Worm (Caenorhabditis elegans) whole organism, L4/young adult: Measurements from ENCODE around the gene nhr-98.

ENCODE experiments used
- W03F9.2 ChIP-seq: fragments of 150-350 bp; optimal IDR thresholded peaks from 2 replicates; lab custom pipeline; 2014; ENCODE audit warnings: missing biosample characterization, missing genetic modification characterization
- dao-5 ChIP-seq: sonication (generic microtip); optimal IDR thresholded peaks from 2 replicates; lab custom pipeline; 2016; ENCODE audit warnings: missing genotype, missing genetic modification characterization, moderate library complexity, missing compliant biosample characterization
- him-1 ChIP-seq: sonication (generic microtip); optimal IDR thresholded peaks from 2 replicates; lab custom pipeline; 2016; ENCODE audit warnings: missing genotype, missing genetic modification reagents, missing genetic modification characterization, missing compliant biosample characterization

The nhr-98 gene

DNA sequence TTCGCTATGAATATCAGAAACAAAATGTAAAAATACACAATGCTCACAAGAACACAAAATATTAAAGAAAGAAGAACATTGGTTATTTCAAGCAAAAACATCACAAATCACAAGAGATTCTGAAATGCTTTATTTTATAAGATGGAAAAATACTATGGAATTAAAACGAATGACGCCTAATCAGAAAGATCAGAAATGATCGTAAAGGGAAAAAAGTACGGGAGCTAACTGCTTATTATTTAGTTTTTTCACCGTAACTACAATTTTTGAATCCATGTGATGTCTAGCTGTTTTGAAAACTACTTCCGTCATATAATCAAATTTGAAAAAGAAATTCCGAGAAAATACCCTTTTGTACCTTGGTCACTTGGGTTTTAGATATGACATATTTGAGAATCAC, 14.8 kb downstream of the nhr-98 start, which contains the start of gene srbc-57:
srbc-57 (minus strand) TSS at position 101 of the 400 bp plus-strand sequence.
- TF ChIP-seq him-1: no peak
- no peak for TF ChIP-seq W03F9.2 (tag; lab: Kevin White, UChicago)
- no peak for TF ChIP-seq dao-5 (tag; lab: Kevin White, UChicago)

DNA sequence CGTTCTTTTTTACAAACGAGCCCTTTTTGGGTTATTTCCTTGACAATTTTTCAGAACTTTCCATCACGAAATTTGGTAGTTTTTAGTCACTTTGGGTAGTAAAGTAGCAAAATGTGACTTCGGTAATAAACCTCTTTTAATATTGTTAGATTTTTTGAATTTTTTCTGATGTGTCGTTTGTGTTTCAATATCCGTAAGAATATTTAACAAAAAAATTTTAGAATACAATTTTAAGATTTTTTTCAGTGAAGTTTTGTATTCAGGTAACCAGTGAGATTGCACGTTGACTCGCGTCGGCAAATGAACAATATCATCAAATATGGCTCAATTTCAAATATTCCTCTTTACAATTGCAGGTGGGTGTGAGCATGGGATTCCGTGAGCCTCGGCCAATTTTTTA, 18.9 kb downstream of the nhr-98 start, which contains the start of gene srt-31:
srt-31 (plus strand) TSS at position 301 of the 400 bp plus-strand sequence.
- no peak for TF ChIP-seq dao-5 (tag; lab: Kevin White, UChicago)
- TF ChIP-seq W03F9.2 (tag; lab: Kevin White, UChicago): no peak
- no peak for TF ChIP-seq him-1

DNA sequence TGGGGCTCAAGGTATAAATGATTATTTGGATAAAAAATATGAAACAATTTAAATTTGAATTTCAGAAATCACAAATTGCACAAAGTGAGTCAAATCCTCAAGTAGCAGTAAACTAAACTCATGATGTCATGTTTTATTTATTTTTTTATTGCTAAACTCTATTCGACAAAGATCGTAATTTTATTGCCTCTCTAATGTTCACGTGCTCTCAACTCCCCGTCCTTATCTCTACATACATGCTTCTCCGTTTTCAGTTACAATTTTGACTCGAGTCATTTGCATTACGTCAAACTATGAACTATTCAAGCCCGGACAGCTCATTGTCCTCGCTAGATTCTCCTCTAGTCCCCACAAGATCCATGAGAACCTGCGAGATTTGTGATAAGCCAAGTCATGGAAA, 20.8 kb downstream of the nhr-98 start, which contains the start of gene nhr-99:
nhr-99 (plus strand) TSS at position 263 of the 400 bp plus-strand sequence.
- TF ChIP-seq him-1: no peak
- no peak for TF ChIP-seq dao-5 (tag; lab: Kevin White, UChicago)
- no peak for TF ChIP-seq W03F9.2 (tag; lab: Kevin White, UChicago)

DNA sequence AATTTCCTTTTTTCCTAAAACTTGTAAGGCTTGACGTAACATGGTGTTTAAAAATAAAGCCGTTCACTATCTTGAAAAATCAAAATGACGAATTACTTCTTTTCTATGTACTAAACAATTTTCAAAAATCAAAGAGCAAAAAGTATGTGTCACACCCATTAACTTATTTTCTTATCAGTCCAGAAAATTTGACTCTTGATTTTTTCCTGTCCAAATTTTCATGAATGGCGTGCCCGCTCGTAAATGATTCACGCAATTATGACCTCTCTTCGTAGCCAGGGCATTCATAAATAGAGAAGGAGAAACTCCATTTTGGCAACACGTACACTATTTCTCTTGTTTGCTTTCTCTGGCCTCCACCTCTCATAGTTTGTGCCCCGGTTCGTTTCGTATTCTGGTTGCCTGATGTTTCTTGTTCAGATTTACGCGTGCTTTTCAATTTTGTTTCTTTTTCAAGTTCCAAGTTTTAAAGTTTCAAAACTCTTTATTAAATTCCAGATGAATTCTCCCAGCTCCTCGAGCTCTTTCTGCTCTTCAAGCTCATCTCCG, 24.1 kb downstream of the nhr-98 start, which contains the start of gene nhr-55:
nhr-55 (plus strand) TSS at position 499 of the 549 bp plus-strand sequence.
- TF ChIP-seq him-1 (no peak), dao-5 (tag; lab: Kevin White, UChicago) (no peak), W03F9.2 (tag; lab: Kevin White, UChicago) (no peak)

DNA sequence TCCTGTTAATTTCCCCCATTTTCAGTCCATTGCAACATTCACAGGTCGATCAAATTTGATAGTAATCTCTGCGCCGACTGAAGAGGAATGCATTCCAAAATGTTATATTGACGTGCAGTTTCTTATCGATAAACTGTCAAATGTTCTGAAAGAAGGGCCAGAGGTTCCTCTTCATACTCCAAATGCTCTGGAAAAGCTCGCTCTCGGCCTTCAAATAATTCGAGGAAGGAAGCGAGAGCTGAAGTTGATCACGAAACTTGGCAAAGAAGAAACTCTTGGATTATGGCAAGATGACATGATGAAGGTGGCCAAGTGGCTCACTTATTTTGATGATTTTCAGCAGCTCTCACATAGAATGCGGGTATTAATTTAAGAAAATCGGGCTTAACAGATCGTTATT, 25.4 kb downstream of the nhr-98 start:
- TF ChIP-seq dao-5 (tag; lab: Kevin White, UChicago) (no peak), W03F9.2 (tag; lab: Kevin White, UChicago) (no peak), him-1 (no peak)

DNA sequence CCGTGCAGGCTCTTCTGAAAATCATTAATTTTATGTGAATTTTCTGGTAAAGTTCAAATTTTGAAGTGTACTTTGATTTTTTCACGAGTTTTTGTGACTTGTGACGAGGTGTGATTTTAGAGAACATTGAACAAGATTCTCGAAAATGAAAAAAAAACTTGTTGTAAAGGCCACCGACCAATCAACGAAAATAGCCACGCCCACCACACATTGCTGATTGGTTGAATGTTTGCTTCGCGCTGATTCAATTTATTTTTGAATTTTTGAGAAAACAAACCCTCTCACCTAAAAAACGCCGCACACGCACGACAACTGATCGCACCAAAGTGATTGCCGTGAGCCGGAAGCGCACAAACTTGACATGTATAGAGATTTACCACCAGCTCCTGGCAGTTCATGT, 29.2 kb downstream of the nhr-98 start:
- TF ChIP-seq dao-5 (tag; lab: Kevin White, UChicago) (no peak), him-1 (no peak), W03F9.2 (tag; lab: Kevin White, UChicago) (no peak)

DNA sequence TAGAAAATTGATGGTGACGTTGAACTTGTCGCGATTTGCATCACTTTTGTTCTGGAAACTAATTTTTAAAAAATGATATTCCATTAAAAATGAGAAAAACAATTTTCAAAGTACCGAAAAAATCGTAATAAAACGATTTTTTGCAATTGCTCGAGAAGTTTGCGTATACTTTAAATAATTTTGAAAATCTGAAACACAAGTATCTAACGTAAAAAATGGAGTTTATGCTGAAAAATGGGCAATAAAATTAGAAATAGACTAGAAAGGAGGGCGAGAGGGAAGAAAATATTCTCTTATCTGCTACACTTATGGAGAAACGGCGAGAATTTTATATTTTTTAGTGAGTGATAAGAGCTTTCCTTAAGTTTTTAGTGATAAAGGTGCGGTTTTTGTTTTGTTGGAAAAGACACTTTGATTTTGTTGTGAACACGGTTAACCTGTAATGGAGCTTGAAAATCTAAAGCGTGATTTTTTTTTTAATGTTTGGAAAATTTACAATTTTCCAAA, 29.7 kb downstream of the nhr-98 start, which contains the start of gene nhr-130:
nhr-130 (minus strand) TSS at position 51 of the 507 bp plus-strand sequence.
- TF ChIP-seq dao-5 (tag; lab: Kevin White, UChicago): no peak
- TF ChIP-seq him-1: no peak
- TF ChIP-seq W03F9.2 (tag; lab: Kevin White, UChicago): no peak

DNA sequence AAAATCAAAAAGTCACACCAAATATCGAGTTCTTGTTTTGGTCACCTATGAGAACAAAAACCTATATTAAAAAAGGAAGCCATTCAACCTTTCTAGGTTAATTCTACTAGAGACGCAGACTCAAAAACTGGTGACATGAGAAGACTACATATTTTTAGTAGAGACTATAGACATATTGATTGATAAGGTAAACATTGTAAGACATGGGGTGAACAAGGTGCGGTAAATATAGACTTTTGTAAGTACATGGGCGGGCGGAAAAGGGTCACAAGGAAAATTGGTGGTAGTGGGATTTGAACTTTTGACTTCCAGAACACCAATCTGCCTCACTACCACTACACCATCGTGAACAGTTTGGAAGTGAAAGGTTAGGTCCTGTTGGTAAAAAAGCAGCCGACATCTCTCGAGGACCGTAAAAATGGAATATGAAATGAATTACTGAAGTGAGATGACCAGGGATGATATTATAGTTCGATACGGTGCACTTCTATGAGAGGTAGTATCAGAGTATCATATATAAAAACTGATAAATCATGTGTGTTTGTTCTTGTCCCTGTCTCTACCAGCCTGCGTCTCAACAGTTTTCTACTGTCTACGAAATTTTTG, 30.7 kb downstream of the nhr-98 start, which contains the start of gene nhr-212:
nhr-212 (plus strand) TSS at position 573 of the 606 bp plus-strand sequence.
- no peak for TF ChIP-seq him-1
- no peak for TF ChIP-seq dao-5 (tag; lab: Kevin White, UChicago)
- TF ChIP-seq W03F9.2 (tag; lab: Kevin White, UChicago): no peak

DNA sequence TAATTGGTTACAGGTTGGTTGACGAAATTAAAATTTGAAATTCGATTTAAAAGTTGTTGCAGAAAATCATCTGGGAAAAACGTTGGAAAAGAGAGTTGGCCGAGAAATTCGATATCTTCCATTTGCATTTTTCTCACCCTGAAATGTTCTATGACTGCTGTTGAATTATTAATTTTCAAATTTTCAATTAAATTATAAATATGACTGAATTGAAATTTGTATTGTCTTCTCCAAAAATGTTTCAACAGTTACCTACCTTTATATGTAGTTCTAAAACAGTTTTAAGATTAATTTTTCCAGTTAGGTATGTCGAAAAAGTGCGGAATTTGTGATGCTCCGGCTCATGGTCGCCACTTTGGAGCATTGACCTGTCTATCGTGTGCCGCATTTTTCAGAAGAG, 33.0 kb downstream of the nhr-98 start, which contains the start of gene nhr-211:
nhr-211 (plus strand) TSS at position 301 of the 400 bp plus-strand sequence.
- TF ChIP-seq dao-5 (tag; lab: Kevin White, UChicago) (no peak), W03F9.2 (tag; lab: Kevin White, UChicago) (no peak), him-1 (no peak)

DNA sequence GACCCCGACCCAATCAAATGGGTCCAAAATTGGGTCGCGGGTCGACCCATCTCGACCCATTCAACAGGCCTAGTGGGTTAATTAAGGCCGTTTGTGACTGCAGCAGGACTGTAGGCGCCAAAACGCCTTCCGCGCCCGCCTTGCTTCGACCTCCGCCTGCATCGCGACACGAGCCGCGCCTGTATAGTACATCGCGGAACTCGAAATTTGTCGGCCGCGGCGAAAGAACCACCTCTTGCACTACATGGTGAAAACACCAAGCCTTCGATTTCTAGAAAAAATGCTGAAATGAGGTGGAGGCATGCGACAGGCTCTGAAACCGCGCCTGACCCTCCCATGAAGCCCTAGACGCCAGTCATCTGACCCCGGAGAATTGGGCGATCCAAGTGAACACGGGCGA, 34.3 kb downstream of the nhr-98 start:
- TF ChIP-seq W03F9.2 (tag; lab: Kevin White, UChicago) (no peak), dao-5 (tag; lab: Kevin White, UChicago) (no peak), him-1 (no peak)

DNA sequence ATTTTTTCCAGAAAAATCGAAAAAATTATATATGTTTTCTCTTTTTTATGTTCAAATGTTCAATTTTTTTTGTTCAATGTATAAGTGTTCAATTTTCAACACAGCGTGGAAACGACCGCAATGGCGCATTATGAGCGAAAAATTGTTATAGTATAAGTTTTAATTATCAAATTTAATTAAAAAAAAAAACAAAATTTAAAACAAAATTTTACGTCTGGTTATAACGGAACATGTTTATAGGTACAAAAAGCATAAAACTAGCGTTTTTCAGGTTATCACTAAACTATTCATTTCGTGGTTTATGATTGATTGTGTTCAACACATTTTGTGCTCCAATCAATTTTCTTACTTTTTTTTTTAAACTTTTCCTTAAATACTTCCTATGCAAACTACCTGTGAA, 35.7 kb downstream of the nhr-98 start, which contains the start of gene nhr-106:
nhr-106 (plus strand) TSS at position 301 of the 400 bp plus-strand sequence.
- TF ChIP-seq W03F9.2 (tag; lab: Kevin White, UChicago) (no peak), him-1 (no peak), dao-5 (tag; lab: Kevin White, UChicago) (no peak)

DNA sequence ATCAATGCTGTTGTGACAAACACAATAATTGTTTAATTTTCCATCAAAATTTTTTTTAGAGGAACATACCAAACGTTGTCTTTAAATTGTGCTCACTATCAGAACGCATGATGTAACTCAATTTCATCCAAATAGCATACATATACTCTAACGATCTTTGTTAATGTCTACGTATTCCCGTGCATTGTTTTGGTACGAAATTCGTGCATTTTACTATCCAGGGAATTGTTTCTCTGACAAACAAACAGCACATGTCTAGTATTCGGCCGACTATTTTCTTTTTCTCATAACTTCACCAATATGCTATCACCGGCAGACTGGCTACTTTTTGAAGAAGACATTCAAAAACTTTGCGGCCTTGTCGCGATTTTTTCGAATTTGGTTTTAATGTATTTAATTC, 37.8 kb downstream of the nhr-98 start, which contains the start of gene str-196:
str-196 (plus strand) TSS at position 301 of the 400 bp plus-strand sequence.
- TF ChIP-seq dao-5 (tag; lab: Kevin White, UChicago) (no peak), W03F9.2 (tag; lab: Kevin White, UChicago) (no peak), him-1 (no peak)

DNA sequence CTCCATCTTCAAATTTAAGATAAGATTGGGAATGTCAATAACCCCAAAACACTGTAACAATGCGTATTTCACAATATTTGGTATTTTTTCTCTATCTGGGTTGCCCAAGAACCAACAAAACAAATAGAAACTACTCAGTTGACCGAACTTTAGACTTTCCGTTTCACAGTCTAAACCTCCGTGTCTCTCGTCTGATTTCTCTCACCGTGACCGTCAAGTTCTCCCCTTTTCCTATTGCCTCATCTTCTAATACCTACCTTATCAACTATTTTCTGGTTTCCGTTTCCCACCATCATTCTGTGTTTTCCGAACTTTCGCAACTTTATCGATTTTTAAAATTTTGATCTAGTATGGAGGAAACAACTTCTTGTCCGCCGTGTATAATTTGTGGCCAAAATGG, 40.6 kb downstream of the nhr-98 start, which contains the start of gene nhr-131:
nhr-131 (plus strand) TSS at position 87 of the 400 bp plus-strand sequence.
- TF ChIP-seq dao-5 (tag; lab: Kevin White, UChicago) (no peak), W03F9.2 (tag; lab: Kevin White, UChicago) (no peak), him-1 (no peak)

DNA sequence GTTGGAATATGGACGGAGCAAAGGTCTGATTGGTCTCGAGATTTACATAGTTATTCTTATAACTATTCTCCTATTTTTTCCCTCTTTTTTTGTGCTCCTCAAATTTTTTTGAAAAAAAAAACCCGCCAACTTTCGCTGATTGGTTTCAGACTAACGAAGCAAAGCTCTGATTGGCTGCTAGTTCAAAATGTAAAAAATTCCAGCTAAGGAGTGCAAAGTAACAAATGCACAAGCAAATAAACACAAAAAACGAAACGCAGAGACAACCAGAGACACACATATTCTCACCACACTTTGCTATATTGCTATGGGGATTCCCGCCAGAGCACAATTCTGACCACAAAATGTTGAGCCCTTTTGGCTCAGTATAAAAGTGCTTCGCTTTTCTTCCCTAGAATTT, 43.7 kb downstream of the nhr-98 start, which contains the start of gene T01G6.1:
T01G6.1 (plus strand) TSS at position 301 of the 400 bp plus-strand sequence.
- TF ChIP-seq dao-5 (tag; lab: Kevin White, UChicago) (no peak), him-1 (no peak), W03F9.2 (tag; lab: Kevin White, UChicago) (no peak)
